Worm (Caenorhabditis elegans) whole organism, L3 larva: ENCODE measurements around the gene acaa-2.

Experiments
- R02D3.7 ChIP-seq: fragments of 150-350 bp; optimal IDR thresholded peaks from 2 replicates; lab custom pipeline; 2014; ENCODE audit warnings: missing biosample characterization, missing genetic modification characterization
- ceh-82 ChIP-seq: fragments of 150-350 bp; optimal IDR thresholded peaks from 2 replicates; lab custom pipeline; 2014; ENCODE audit warnings: missing biosample characterization, missing genetic modification characterization
- ceh-9 ChIP-seq: sonication (generic microtip); optimal IDR thresholded peaks from 2 replicates; lab custom pipeline; 2018; ENCODE audit warnings: missing biosample characterization, missing genetic modification characterization
- egl-27 ChIP-seq: sonication (generic microtip); optimal IDR thresholded peaks from 4 replicates; lab custom pipeline; 2017; ENCODE audit warnings: missing biosample characterization, missing genetic modification reagents, missing genetic modification characterization
- elt-3 ChIP-seq, 3 experiments: fragments of 150-350 bp in 1 of 3; sonication (generic microtip) in 2 of 3; optimal IDR thresholded peaks; 2 replicates in 2 of 3; 4 replicates in 1 of 3; lab custom pipeline; 2014 to 2017; ENCODE audit warnings: missing biosample characterization in 3 of 3, missing genetic modification characterization in 3 of 3
- lsy-12 ChIP-seq: sonication (generic microtip); optimal IDR thresholded peaks from 2 replicates; lab custom pipeline; 2016; ENCODE audit warnings: mild to moderate bottlenecking, missing genetic modification characterization, missing compliant biosample characterization
- mml-1 ChIP-seq: fragments of 150-350 bp; sonication (generic microtip); optimal IDR thresholded peaks from 3 replicates; lab custom pipeline; 2014; ENCODE audit warnings: missing biosample characterization, missing genetic modification characterization
- nhr-12 ChIP-seq: fragments of 150-350 bp; optimal IDR thresholded peaks from 2 replicates; lab custom pipeline; 2014; ENCODE audit warnings: missing biosample characterization, missing genetic modification characterization
- nhr-76 ChIP-seq: fragments of 150-350 bp; sonication (generic microtip); optimal IDR thresholded peaks from 5 replicates; lab custom pipeline; 2014; ENCODE audit warnings: missing biosample characterization, missing genetic modification characterization
- nhr-77 ChIP-seq: fragments of 150-350 bp; optimal IDR thresholded peaks from 2 replicates; lab custom pipeline; 2014; ENCODE audit warnings: missing biosample characterization, missing genetic modification characterization
- sea-2 ChIP-seq: fragments of 150-350 bp; sonication (generic microtip); optimal IDR thresholded peaks from 4 replicates; lab custom pipeline; 2014; ENCODE audit warnings: missing biosample characterization, missing genetic modification reagents, missing genetic modification characterization
- unc-62 ChIP-seq: fragments of 150-350 bp; sonication (generic microtip); optimal IDR thresholded peaks from 4 replicates; lab custom pipeline; 2014; ENCODE audit warnings: missing biosample characterization, missing genetic modification reagents, missing genetic modification characterization
- zag-1 ChIP-seq: fragments of 150-350 bp; optimal IDR thresholded peaks from 2 replicates; lab custom pipeline; 2014; ENCODE audit warnings: missing biosample characterization, missing genetic modification characterization
- ztf-4 ChIP-seq: fragments of 150-350 bp; optimal IDR thresholded peaks from 2 replicates; lab custom pipeline; 2014; ENCODE audit warnings: missing biosample characterization, missing genetic modification characterization

DNA sequence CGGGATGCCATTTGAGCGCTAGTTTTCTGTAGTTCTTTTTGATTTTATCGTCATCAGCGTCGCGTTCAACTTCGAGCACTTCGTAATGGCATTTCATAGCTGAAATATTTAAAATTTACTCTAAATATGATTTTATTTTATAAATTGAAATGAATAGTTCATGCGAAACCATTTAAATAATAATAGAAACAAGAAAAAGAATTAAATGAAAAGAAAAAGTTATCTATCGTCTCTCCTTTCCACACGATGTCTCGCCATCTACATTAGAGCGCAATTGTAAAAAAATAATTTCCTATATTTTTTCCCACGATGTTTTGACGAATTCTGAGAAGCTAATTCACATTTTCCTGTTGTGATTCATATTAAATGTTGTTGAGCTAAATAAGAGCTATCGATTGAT, 48.5 kb downstream of the acaa-2 start, which contains the start of gene dnj-17:
- no peak for TF ChIP-seq nhr-76
- no peak for TF ChIP-seq mml-1 (tag; lab: Kevin White, UChicago)
- no peak for TF ChIP-seq ceh-9 (tag; lab: Kevin White, UChicago)
- TF ChIP-seq R02D3.7 (tag; lab: Kevin White, UChicago): no peak
- no peak for TF ChIP-seq nhr-12 (tag; lab: Kevin White, UChicago)
- no peak for TF ChIP-seq sea-2 (GFP tag; lab: Kevin White, UChicago)
- TF ChIP-seq ztf-4 (tag; lab: Kevin White, UChicago): no peak
- TF ChIP-seq elt-3 (tag; optimal IDR thresholded peaks at IDR 0.05; lab: Kevin White, UChicago): no peak
- TF ChIP-seq unc-62 (GFP tag; lab: Kevin White, UChicago): no peak
- TF ChIP-seq egl-27: no peak
- TF ChIP-seq nhr-77 (tag; lab: Kevin White, UChicago): no peak
- no peak for TF ChIP-seq zag-1 (tag; lab: Kevin White, UChicago)
- TF ChIP-seq ceh-82: no peak
- TF ChIP-seq lsy-12: no peak
